Worm (Caenorhabditis elegans) whole organism, L3 larva: ENCODE data around the gene F41F3.1.

Experiments used
- R02D3.7 ChIP-seq: fragments of 150-350 bp; optimal IDR thresholded peaks from 2 replicates; lab custom pipeline; 2014; ENCODE audit warnings: missing biosample characterization, missing genetic modification characterization
- ZK546.5 ChIP-seq: sonication (generic microtip); optimal IDR thresholded peaks from 2 replicates; lab custom pipeline; 2017; ENCODE audit warnings: missing biosample characterization, missing genetic modification characterization
- aly-2 ChIP-seq: fragments of 150-350 bp; optimal IDR thresholded peaks from 2 replicates; lab custom pipeline; 2014; ENCODE audit warnings: missing biosample characterization, missing genetic modification characterization
- ama-1 ChIP-seq: fragments of 150-350 bp; optimal IDR thresholded peaks from 2 replicates; lab custom pipeline; 2018
- ceh-16 ChIP-seq: sonication (generic microtip); optimal IDR thresholded peaks from 2 replicates; lab custom pipeline; 2017; ENCODE audit warnings: missing biosample characterization, missing genetic modification characterization
- ceh-82 ChIP-seq: fragments of 150-350 bp; optimal IDR thresholded peaks from 2 replicates; lab custom pipeline; 2014; ENCODE audit warnings: missing biosample characterization, missing genetic modification characterization
- ceh-9 ChIP-seq: sonication (generic microtip); optimal IDR thresholded peaks from 2 replicates; lab custom pipeline; 2018; ENCODE audit warnings: missing biosample characterization, missing genetic modification characterization
- daf-12 ChIP-seq: fragments of 150-350 bp; optimal IDR thresholded peaks from 2 replicates; lab custom pipeline; 2014; ENCODE audit warnings: missing biosample characterization, missing genetic modification reagents, missing genetic modification characterization
- egl-27 ChIP-seq: sonication (generic microtip); optimal IDR thresholded peaks from 4 replicates; lab custom pipeline; 2017; ENCODE audit warnings: missing biosample characterization, missing genetic modification reagents, missing genetic modification characterization
- egl-5 ChIP-seq: fragments of 150-350 bp; optimal IDR thresholded peaks from 2 replicates; lab custom pipeline; 2017; ENCODE audit warnings: missing biosample characterization, missing genetic modification reagents, missing genetic modification characterization, inconsistent platforms
- elt-1 ChIP-seq: fragments of 150-350 bp; optimal IDR thresholded peaks from 2 replicates; lab custom pipeline; 2014; ENCODE audit warnings: missing biosample characterization, missing genetic modification characterization
- elt-2 ChIP-seq: sonication (generic microtip); optimal IDR thresholded peaks from 2 replicates; lab custom pipeline; 2016; ENCODE audit warnings: missing genetic modification reagents, mild to moderate bottlenecking, missing genetic modification characterization, missing compliant biosample characterization
- elt-3 ChIP-seq, 3 experiments: fragments of 150-350 bp in 1 of 3; sonication (generic microtip) in 2 of 3; optimal IDR thresholded peaks; 2 replicates in 2 of 3; 4 replicates in 1 of 3; lab custom pipeline; 2014 to 2017; ENCODE audit warnings: missing biosample characterization in 3 of 3, missing genetic modification characterization in 3 of 3
- fkh-10 ChIP-seq: sonication (generic microtip); optimal IDR thresholded peaks from 2 replicates; lab custom pipeline; 2017; ENCODE audit warnings: missing biosample characterization, missing genetic modification reagents, missing genetic modification characterization
- fkh-2 ChIP-seq: fragments of 150-350 bp; optimal IDR thresholded peaks from 2 replicates; lab custom pipeline; 2014; ENCODE audit warnings: missing biosample characterization, missing genetic modification reagents, missing genetic modification characterization
- hmg-11 ChIP-seq: sonication (generic microtip); optimal IDR thresholded peaks from 2 replicates; lab custom pipeline; 2016; ENCODE audit warnings: missing genetic modification characterization, missing compliant biosample characterization
- lin-15B ChIP-seq: fragments of 150-350 bp; optimal IDR thresholded peaks from 2 replicates; lab custom pipeline; 2014; ENCODE audit warnings: missing biosample characterization, missing genetic modification characterization
- lin-39 ChIP-seq: fragments of 150-350 bp; optimal IDR thresholded peaks from 2 replicates; lab custom pipeline; 2018; ENCODE audit warnings: missing biosample characterization, missing genetic modification reagents, missing genetic modification characterization
- lsy-12 ChIP-seq: sonication (generic microtip); optimal IDR thresholded peaks from 2 replicates; lab custom pipeline; 2016; ENCODE audit warnings: mild to moderate bottlenecking, missing genetic modification characterization, missing compliant biosample characterization
- mdl-1 ChIP-seq: fragments of 150-350 bp; optimal IDR thresholded peaks from 2 replicates; lab custom pipeline; 2014; ENCODE audit warnings: missing biosample characterization, missing genetic modification characterization
- mml-1 ChIP-seq: fragments of 150-350 bp; sonication (generic microtip); optimal IDR thresholded peaks from 3 replicates; lab custom pipeline; 2014; ENCODE audit warnings: missing biosample characterization, missing genetic modification characterization
- nfya-1 ChIP-seq: sonication (generic microtip); optimal IDR thresholded peaks from 2 replicates; lab custom pipeline; 2017; ENCODE audit warnings: missing genetic modification characterization, mild to moderate bottlenecking, missing compliant biosample characterization, antibody characterized with exemption, moderate library complexity; ENCODE audit not compliant: insufficient read depth
- nhr-11 ChIP-seq: fragments of 150-350 bp; optimal IDR thresholded peaks from 2 replicates; lab custom pipeline; 2014; ENCODE audit warnings: missing biosample characterization, missing genetic modification characterization
- nhr-12 ChIP-seq: fragments of 150-350 bp; optimal IDR thresholded peaks from 2 replicates; lab custom pipeline; 2014; ENCODE audit warnings: missing biosample characterization, missing genetic modification characterization
- nhr-23 ChIP-seq: fragments of 150-350 bp; optimal IDR thresholded peaks from 2 replicates; lab custom pipeline; 2014; ENCODE audit warnings: missing biosample characterization, missing genetic modification reagents, missing genetic modification characterization
- nhr-237 ChIP-seq: fragments of 150-350 bp; optimal IDR thresholded peaks from 2 replicates; lab custom pipeline; 2014; ENCODE audit warnings: missing biosample characterization, missing genetic modification characterization
- nhr-25 ChIP-seq: sonication (generic microtip); optimal IDR thresholded peaks from 2 replicates; lab custom pipeline; 2017; ENCODE audit warnings: missing biosample characterization, missing genetic modification characterization
- nhr-28 ChIP-seq: fragments of 150-350 bp; optimal IDR thresholded peaks from 2 replicates; lab custom pipeline; 2014; ENCODE audit warnings: missing biosample characterization, missing genetic modification characterization
- nhr-43 ChIP-seq: sonication (generic microtip); optimal IDR thresholded peaks from 2 replicates; lab custom pipeline; 2016; ENCODE audit warnings: mild to moderate bottlenecking, missing genetic modification characterization, missing compliant biosample characterization; ENCODE audit not compliant: poor library complexity, severe bottlenecking
- nhr-67 ChIP-seq: fragments of 150-350 bp; optimal IDR thresholded peaks from 2 replicates; lab custom pipeline; 2014; ENCODE audit warnings: missing biosample characterization, missing genetic modification characterization
- nhr-76 ChIP-seq: fragments of 150-350 bp; sonication (generic microtip); optimal IDR thresholded peaks from 5 replicates; lab custom pipeline; 2014; ENCODE audit warnings: missing biosample characterization, missing genetic modification characterization
- nhr-77 ChIP-seq: fragments of 150-350 bp; optimal IDR thresholded peaks from 2 replicates; lab custom pipeline; 2014; ENCODE audit warnings: missing biosample characterization, missing genetic modification characterization
- pha-4 ChIP-seq: fragments of 150-350 bp; optimal IDR thresholded peaks from 2 replicates; lab custom pipeline; 2014; ENCODE audit warnings: missing biosample characterization, missing genetic modification reagents, missing genetic modification characterization
- pqm-1 ChIP-seq: fragments of 150-350 bp; optimal IDR thresholded peaks from 2 replicates; lab custom pipeline; 2017; ENCODE audit warnings: missing biosample characterization, missing genetic modification characterization, inconsistent platforms
- sea-2 ChIP-seq: fragments of 150-350 bp; sonication (generic microtip); optimal IDR thresholded peaks from 4 replicates; lab custom pipeline; 2014; ENCODE audit warnings: missing biosample characterization, missing genetic modification reagents, missing genetic modification characterization
- skn-1 ChIP-seq: fragments of 150-350 bp; optimal IDR thresholded peaks from 2 replicates; lab custom pipeline; 2014; ENCODE audit warnings: missing biosample characterization, missing genetic modification characterization
- unc-39 ChIP-seq: sonication (generic microtip); optimal IDR thresholded peaks from 4 replicates; lab custom pipeline; 2017; ENCODE audit warnings: missing biosample characterization, missing genetic modification characterization
- unc-62 ChIP-seq: fragments of 150-350 bp; sonication (generic microtip); optimal IDR thresholded peaks from 4 replicates; lab custom pipeline; 2014; ENCODE audit warnings: missing biosample characterization, missing genetic modification reagents, missing genetic modification characterization
- zag-1 ChIP-seq: fragments of 150-350 bp; optimal IDR thresholded peaks from 2 replicates; lab custom pipeline; 2014; ENCODE audit warnings: missing biosample characterization, missing genetic modification characterization
- ztf-11 ChIP-seq: fragments of 150-350 bp; optimal IDR thresholded peaks from 2 replicates; lab custom pipeline; 2014; ENCODE audit warnings: missing biosample characterization, missing genetic modification characterization
- ztf-4 ChIP-seq: fragments of 150-350 bp; optimal IDR thresholded peaks from 2 replicates; lab custom pipeline; 2014; ENCODE audit warnings: missing biosample characterization, missing genetic modification characterization

Gene F41F3.1

DNA sequence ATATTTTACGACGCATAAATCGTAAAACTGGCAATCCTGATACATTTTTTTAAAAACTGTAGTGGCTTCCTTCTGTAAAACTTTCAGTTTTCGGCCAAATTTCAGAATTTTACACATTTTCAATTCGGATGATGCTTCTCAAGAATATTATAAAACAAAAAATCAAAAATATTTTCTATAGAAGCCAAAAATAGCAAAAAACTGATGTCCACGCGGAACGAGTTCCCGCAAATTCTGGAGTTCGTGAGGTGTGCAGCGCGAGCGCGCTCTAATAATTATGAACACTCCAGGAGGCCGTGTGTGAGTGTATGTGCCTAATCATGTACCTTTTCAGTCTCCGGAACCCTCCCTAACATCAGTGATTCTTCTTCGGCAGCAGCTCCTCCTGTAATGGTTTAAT, 37.1 kb upstream of the F41F3.1 start, which contains the start of gene sumv-2:
Gene sumv-2 (plus strand): TSS at position 301 of the 400 bp plus-strand sequence.
- TF ChIP-seq ztf-4 (tag; lab: Kevin White, UChicago), result no peak
- TF ChIP-seq sea-2 (GFP tag; lab: Kevin White, UChicago), result no peak
- TF ChIP-seq ceh-9 (tag; lab: Kevin White, UChicago), result no peak
- TF ChIP-seq egl-27 (tag; lab: Kevin White, UChicago), result no peak
- TF ChIP-seq nhr-67 (tag; lab: Kevin White, UChicago), result no peak
- TF ChIP-seq nfya-1, result no peak
- TF ChIP-seq pha-4 (tag; lab: Kevin White, UChicago), result no peak
- TF ChIP-seq, all 47 proteins: peak for 0

DNA sequence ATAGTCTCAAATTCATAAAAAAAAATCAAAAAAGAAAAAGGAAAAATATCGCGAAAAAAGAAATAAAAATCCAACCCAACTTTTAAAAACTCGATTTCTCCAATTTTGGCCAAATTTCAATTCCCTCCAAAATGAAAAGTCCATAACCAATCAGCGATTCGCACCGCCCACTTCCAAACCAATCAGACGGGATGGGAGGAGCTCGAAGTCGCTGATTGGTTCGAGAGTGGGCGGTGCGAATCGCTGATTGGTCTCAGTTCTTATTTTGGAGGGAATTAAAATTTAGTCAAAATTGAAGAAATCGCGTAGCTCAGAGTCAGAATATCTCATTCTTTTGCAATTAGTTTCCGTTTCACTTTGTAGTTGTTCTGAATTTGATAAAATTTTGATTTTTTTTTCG, 30.8 kb upstream of the F41F3.1 start:
- TF ChIP-seq nfya-1, result peak; percentile 98
- TF ChIP-seq daf-12, result no peak

DNA sequence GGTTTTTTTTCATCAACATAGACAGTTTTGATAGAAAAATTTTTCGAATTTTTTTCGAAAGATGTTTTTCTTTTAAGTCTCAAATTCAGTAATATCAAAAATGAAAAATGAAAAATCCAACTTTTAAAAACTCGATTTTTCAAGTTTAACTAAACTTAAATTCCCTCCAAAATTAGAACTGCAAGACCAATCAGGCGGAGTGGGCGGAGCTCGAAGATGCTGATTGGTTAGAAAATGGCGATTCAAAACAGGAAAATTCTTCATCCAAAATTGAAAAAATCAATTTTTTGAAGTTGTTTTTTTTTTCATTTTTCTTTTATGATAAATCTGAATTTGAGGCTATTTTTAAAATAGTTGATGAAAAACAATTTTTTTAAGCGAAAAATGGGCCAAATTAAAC, 29.6 kb upstream of the F41F3.1 start:
- TF ChIP-seq pqm-1, result no peak
- peak; percentile 98 for TF ChIP-seq nfya-1

DNA sequence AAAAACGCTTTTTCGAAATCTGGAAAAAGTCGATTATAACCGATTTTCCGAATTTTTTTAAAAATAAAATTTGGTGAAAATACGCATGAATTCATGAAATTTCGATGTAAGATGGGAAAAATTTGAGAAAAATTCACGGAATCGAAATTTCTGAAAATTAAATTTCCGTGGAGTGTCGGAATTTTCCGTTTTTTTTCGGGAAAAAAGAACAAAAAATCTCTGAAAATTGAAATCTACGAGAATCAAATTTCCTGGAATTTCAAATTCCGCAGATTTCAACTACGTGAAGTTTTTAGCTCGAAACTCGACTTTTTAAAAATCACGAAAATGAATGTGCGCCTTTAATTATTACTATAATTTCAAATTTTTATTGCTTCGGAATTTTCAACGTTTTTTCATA, 28.0 kb upstream of the F41F3.1 start:
- TF ChIP-seq fkh-10 (GFP tag; lab: Kevin White, UChicago), result peak; percentile 48
- TF ChIP-seq nhr-77 (tag; lab: Kevin White, UChicago), result no peak
- TF ChIP-seq, all 47 proteins: peak for 1

ce11 chrV:4628517-4628930, 25.8 kb upstream of the F41F3.1 start, which contains the start of gene pmt-2:
Gene pmt-2 (plus strand): TSS chrV:4628580.
- TF ChIP-seq fkh-10 (GFP tag; lab: Kevin White, UChicago), result no peak
- TF ChIP-seq nhr-237 (tag; lab: Kevin White, UChicago), result no peak
- TF ChIP-seq elt-1 (tag; lab: Kevin White, UChicago), result peak; percentile 99
- TF ChIP-seq elt-3 (tag; optimal IDR thresholded peaks at IDR 0.05; lab: Kevin White, UChicago), result peak in 1 of 3 experiments; percentile 54
- no peak for TF ChIP-seq nhr-12 (tag; lab: Kevin White, UChicago)
- no peak for TF ChIP-seq lin-15B
- TF ChIP-seq nhr-76 (tag; lab: Kevin White, UChicago), result no peak
- peak; percentile 83 for TF ChIP-seq nhr-25
- no peak for TF ChIP-seq ztf-4 (tag; lab: Kevin White, UChicago)
- no peak for TF ChIP-seq unc-62 (GFP tag; lab: Kevin White, UChicago)
- TF ChIP-seq pqm-1, result no peak
- peak; percentile 46 for TF ChIP-seq nhr-23 (tag; lab: Kevin White, UChicago)
- peak; percentile 1 for TF ChIP-seq nfya-1
- TF ChIP-seq elt-2, result peak; percentile 32

DNA sequence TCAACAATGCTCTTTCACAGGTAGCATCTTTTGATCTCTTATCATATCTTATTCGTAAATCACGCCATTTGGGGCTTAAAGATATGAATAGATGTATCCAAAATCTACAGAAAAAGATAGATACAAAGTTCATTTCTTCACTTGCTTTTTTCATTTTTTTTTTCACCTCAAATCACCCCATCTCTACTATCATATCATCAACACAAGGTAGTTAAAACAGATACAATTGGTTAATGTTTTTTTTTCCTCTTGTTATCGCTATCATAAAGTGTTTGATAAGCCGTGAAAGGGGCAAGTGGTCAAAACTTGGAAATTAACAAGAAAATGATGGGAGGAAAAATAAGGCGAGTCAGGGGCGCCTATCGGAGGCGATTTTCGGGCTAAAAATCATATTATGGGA, 24.1 kb upstream of the F41F3.1 start:
- no peak for TF ChIP-seq nhr-11 (tag; lab: Kevin White, UChicago)
- TF ChIP-seq R02D3.7 (tag; lab: Kevin White, UChicago), result peak; percentile 21
- TF ChIP-seq skn-1 (tag; lab: Kevin White, UChicago), result no peak
- peak in 2 of 3 experiments; percentile 89 to 96 for TF ChIP-seq elt-3 (tag; optimal IDR thresholded peaks at IDR 0.05; lab: Kevin White, UChicago)
- TF ChIP-seq pqm-1, result peak; percentile 48
- no peak for TF ChIP-seq ZK546.5 (tag; lab: Kevin White, UChicago)
- TF ChIP-seq daf-12, result no peak
- no peak for TF ChIP-seq ztf-11 (tag; lab: Kevin White, UChicago)
- no peak for TF ChIP-seq egl-5 (tag; lab: Kevin White, UChicago)
- no peak for TF ChIP-seq nhr-12 (tag; lab: Kevin White, UChicago)
- no peak for TF ChIP-seq nhr-28
- no peak for TF ChIP-seq aly-2 (tag; lab: Kevin White, UChicago)
- TF ChIP-seq zag-1 (tag; lab: Kevin White, UChicago), result no peak
- TF ChIP-seq pha-4 (tag; lab: Kevin White, UChicago), result no peak
- no peak for TF ChIP-seq lin-39 (tag; lab: Kevin White, UChicago)
- no peak for TF ChIP-seq ama-1 (lab: Kevin White, UChicago)
- no peak for TF ChIP-seq ztf-4 (tag; lab: Kevin White, UChicago)
- no peak for TF ChIP-seq lsy-12 (tag; lab: Kevin White, UChicago)
- TF ChIP-seq nfya-1, result no peak
- TF ChIP-seq egl-27 (tag; lab: Kevin White, UChicago), result no peak
- TF ChIP-seq unc-39, result no peak
- no peak for TF ChIP-seq ceh-16 (tag; lab: Kevin White, UChicago)
- TF ChIP-seq hmg-11 (tag; lab: Kevin White, UChicago), result no peak
- TF ChIP-seq ceh-82 (tag; lab: Kevin White, UChicago), result no peak
- TF ChIP-seq mml-1 (tag; lab: Kevin White, UChicago), result no peak
- peak; percentile 77 for TF ChIP-seq elt-2
- no peak for TF ChIP-seq fkh-2 (tag; lab: Kevin White, UChicago)
- TF ChIP-seq nhr-76 (tag; lab: Kevin White, UChicago), result no peak
- no peak for TF ChIP-seq elt-1 (tag; lab: Kevin White, UChicago)
- peak; percentile 10 for TF ChIP-seq nhr-25
- TF ChIP-seq mdl-1 (tag; lab: Kevin White, UChicago), result no peak
- peak; percentile 15 for TF ChIP-seq nhr-43
- TF ChIP-seq, all 47 proteins: peak for 6
